Worm (Caenorhabditis elegans) whole organism, L2 larva: Measurements from ENCODE around the gene smc-5.

Source experiments
- ZK546.5 ChIP-seq: sonication (generic microtip); optimal IDR thresholded peaks from 2 replicates; lab custom pipeline; 2017; ENCODE audit warnings: missing biosample characterization, missing genetic modification characterization
- aly-2 ChIP-seq: fragments of 150-350 bp; optimal IDR thresholded peaks from 2 replicates; lab custom pipeline; 2014; ENCODE audit warnings: missing biosample characterization, missing genetic modification characterization
- ama-1 ChIP-seq: fragments of 150-350 bp; optimal IDR thresholded peaks from 2 replicates; lab custom pipeline; 2018; ENCODE audit warnings: inconsistent platforms
- ceh-82 ChIP-seq: fragments of 150-350 bp; optimal IDR thresholded peaks from 2 replicates; lab custom pipeline; 2014; ENCODE audit warnings: missing biosample characterization, missing genetic modification characterization
- fos-1 ChIP-seq: fragments of 150-350 bp; optimal IDR thresholded peaks from 2 replicates; lab custom pipeline; 2014; ENCODE audit warnings: missing biosample characterization, missing genetic modification characterization
- lin-39 ChIP-seq: fragments of 150-350 bp; optimal IDR thresholded peaks from 2 replicates; lab custom pipeline; 2014; ENCODE audit warnings: missing biosample characterization, missing genetic modification reagents, missing genetic modification characterization
- lsy-2 ChIP-seq, 2 experiments: fragments of 150-350 bp in 1 of 2; sonication (generic microtip) in 1 of 2; optimal IDR thresholded peaks; 2 replicates each; lab custom pipeline; 2014 to 2017; ENCODE audit warnings: missing biosample characterization in 2 of 2, missing genetic modification characterization in 2 of 2
- mdl-1 ChIP-seq, 2 experiments: fragments of 150-350 bp in 1 of 2; sonication (generic microtip) in 1 of 2; optimal IDR thresholded peaks; 2 replicates each; lab custom pipeline; 2017; ENCODE audit warnings: missing biosample characterization in 2 of 2, missing genetic modification characterization in 2 of 2
- nhr-10 ChIP-seq: sonication (generic microtip); optimal IDR thresholded peaks from 2 replicates; lab custom pipeline; 2017; ENCODE audit warnings: missing biosample characterization, missing genetic modification characterization
- nhr-21 ChIP-seq: fragments of 150-350 bp; optimal IDR thresholded peaks from 2 replicates; lab custom pipeline; 2014; ENCODE audit warnings: missing biosample characterization, missing genetic modification characterization
- nhr-77 ChIP-seq: fragments of 150-350 bp; optimal IDR thresholded peaks from 2 replicates; lab custom pipeline; 2014; ENCODE audit warnings: missing biosample characterization, missing genetic modification characterization
- snpc-4 ChIP-seq: fragments of 150-350 bp; optimal IDR thresholded peaks from 2 replicates; lab custom pipeline; 2014; ENCODE audit warnings: missing biosample characterization, missing genetic modification characterization
- unc-62 ChIP-seq: fragments of 150-350 bp; optimal IDR thresholded peaks from 2 replicates; lab custom pipeline; 2014; ENCODE audit warnings: missing biosample characterization, missing genetic modification reagents, missing genetic modification characterization
- zag-1 ChIP-seq: fragments of 150-350 bp; optimal IDR thresholded peaks from 2 replicates; lab custom pipeline; 2014; ENCODE audit warnings: missing biosample characterization, missing genetic modification characterization

- no peak for TF ChIP-seq zag-1
- no peak for TF ChIP-seq ama-1 (lab: Kevin White, UChicago)
- TF ChIP-seq ZK546.5 (tag; lab: Kevin White, UChicago): no peak
- TF ChIP-seq snpc-4 (tag; lab: Kevin White, UChicago): peak; percentile 82
- TF ChIP-seq unc-62 (GFP tag; lab: Kevin White, UChicago): no peak
- no peak for TF ChIP-seq aly-2 (tag; lab: Kevin White, UChicago)
- no peak for TF ChIP-seq nhr-10 (tag; lab: Kevin White, UChicago)
- no peak for TF ChIP-seq lin-39 (tag; lab: Kevin White, UChicago)
- no peak for TF ChIP-seq ceh-82 (tag; lab: Kevin White, UChicago)
- peak; percentile 40 for TF ChIP-seq fos-1
- TF ChIP-seq nhr-77 (tag; lab: Kevin White, UChicago): no peak
- TF ChIP-seq lsy-2 (tag; optimal IDR thresholded peaks at IDR 0.05; lab: Kevin White, UChicago): peak; percentile 50 to 88
- no peak for TF ChIP-seq mdl-1 (tag; optimal IDR thresholded peaks at IDR 0.05; lab: Kevin White, UChicago)
- peak; percentile 28 for TF ChIP-seq nhr-21 (tag; lab: Kevin White, UChicago)
Measured at ce11 chrII:5061794-5062368, at the start of gene smc-5.
